Worm (Caenorhabditis elegans) whole organism, early embryonic: ENCODE measurements around the gene bus-5.
A peak's percentile ranks its signal among the peaks of the same experiment; 100 is the strongest.

ENCODE experiments used
- B0310.2 ChIP-seq: sonication (generic microtip); optimal IDR thresholded peaks from 2 replicates; lab custom pipeline; 2016; ENCODE audit warnings: mild to moderate bottlenecking, missing genetic modification characterization, missing compliant biosample characterization
- F13C5.2 ChIP-seq: sonication (generic microtip); optimal IDR thresholded peaks from 2 replicates; lab custom pipeline; 2017; ENCODE audit warnings: mild to moderate bottlenecking, missing genetic modification characterization, inconsistent platforms, missing compliant biosample characterization
- aly-1 ChIP-seq: sonication (generic microtip); optimal IDR thresholded peaks from 2 replicates; lab custom pipeline; 2016; ENCODE audit warnings: missing genetic modification characterization, missing compliant biosample characterization
- ama-1 ChIP-seq: fragments of 150-350 bp; optimal IDR thresholded peaks from 2 replicates; lab custom pipeline; 2014
- ceh-13 ChIP-seq: fragments of 200-800 bp; sonication (Bioruptor generic); optimal IDR thresholded peaks from 2 replicates; lab custom pipeline; 2018; ENCODE audit warnings: mild to moderate bottlenecking, missing genetic modification characterization, missing compliant biosample characterization
- ceh-36 ChIP-seq: sonication (generic microtip); optimal IDR thresholded peaks from 2 replicates; lab custom pipeline; 2016; ENCODE audit warnings: missing genetic modification characterization, inconsistent platforms, missing compliant biosample characterization
- ets-7 ChIP-seq: sonication (generic microtip); optimal IDR thresholded peaks from 2 replicates; lab custom pipeline; 2016; ENCODE audit warnings: missing genotype, missing genetic modification characterization, missing compliant biosample characterization
- flt-1 ChIP-seq: fragments of 200-800 bp; sonication (Bioruptor generic); IDR thresholded peaks from 2 replicates; pipeline ENCODE4 v1.3.6; 2022; ENCODE audit warnings: missing genetic modification characterization, missing compliant biosample characterization
- hmbx-1 ChIP-seq: sonication (generic microtip); optimal IDR thresholded peaks from 2 replicates; lab custom pipeline; 2016; ENCODE audit warnings: mild to moderate bottlenecking, missing genetic modification characterization, missing compliant biosample characterization
- hmg-4 ChIP-seq: fragments of 200-800 bp; sonication (Bioruptor generic); optimal IDR thresholded peaks from 2 replicates; lab custom pipeline; 2018; ENCODE audit warnings: mild to moderate bottlenecking, missing genetic modification characterization, missing compliant biosample characterization
- hnd-1 ChIP-seq: sonication (generic microtip); optimal IDR thresholded peaks from 2 replicates; lab custom pipeline; 2016; ENCODE audit warnings: missing genetic modification characterization, missing compliant biosample characterization
- pes-1 ChIP-seq: fragments of 200-800 bp; sonication (Bioruptor generic); IDR thresholded peaks from 2 replicates; pipeline ENCODE4 v1.3.6; 2022; ENCODE audit warnings: missing genetic modification reagents, missing genetic modification characterization, missing compliant biosample characterization
- scrt-1 ChIP-seq: fragments of 200-800 bp; sonication (Bioruptor generic); IDR thresholded peaks from 2 replicates; pipeline ENCODE4 v1.3.6; 2022; ENCODE audit warnings: missing genetic modification characterization, missing compliant biosample characterization
- sea-1 ChIP-seq: fragments of 200-800 bp; sonication (Bioruptor generic); conservative IDR thresholded peaks from 2 replicates; pipeline ENCODE4 v1.3.6; 2022; ENCODE audit warnings: missing genetic modification characterization, missing compliant biosample characterization
- tbx-11 ChIP-seq: fragments of 200-800 bp; sonication (Bioruptor generic); IDR thresholded peaks from 2 replicates; pipeline ENCODE4 v1.3.6; 2022; ENCODE audit warnings: missing genetic modification characterization, missing compliant biosample characterization
- tbx-37 ChIP-seq: fragments of 200-800 bp; sonication (Bioruptor generic); conservative IDR thresholded peaks from 2 replicates; pipeline ENCODE4 v1.3.6; 2022; ENCODE audit warnings: missing genetic modification reagents, missing genetic modification characterization, missing compliant biosample characterization
- tra-4 ChIP-seq: sonication (generic microtip); optimal IDR thresholded peaks from 2 replicates; lab custom pipeline; 2017; ENCODE audit warnings: missing genetic modification characterization, missing compliant biosample characterization

Gene bus-5

ce11 chrX:2120961-2121360, 8.1 kb upstream of the bus-5 start, which contains the start of gene gpa-5:
Gene gpa-5, minus strand, starts transcription at chrX:2121061.
- TF ChIP-seq ceh-13 (no peak), tbx-37 (no peak), aly-1 (no peak), ceh-36 (no peak), F13C5.2 (no peak), tra-4 (tag; lab: Kevin White, UChicago) (no peak), pes-1 (GFP tag; lab: Robert Waterston, UW) (no peak), hmg-4 (GFP tag; lab: Kevin White, UChicago) (no peak), flt-1 (no peak), tbx-11 (GFP tag; lab: Robert Waterston, UW) (no peak), sea-1 (GFP tag; lab: Robert Waterston, UW) (no peak), ets-7 (tag; lab: Kevin White, UChicago) (no peak), hnd-1 (tag; lab: Kevin White, UChicago) (no peak), ama-1 (no peak), B0310.2 (tag; lab: Kevin White, UChicago) (no peak), hmbx-1 (no peak), scrt-1 (GFP tag; lab: Robert Waterston, UW) (no peak)

- TF ChIP-seq flt-1, result no peak
- TF ChIP-seq tra-4 (tag; lab: Kevin White, UChicago), result no peak
- TF ChIP-seq ceh-36, result no peak
Observed at ce11 chrX:2118162-2118561, 5.3 kb upstream of the bus-5 start, which contains the start of gene swip-10. Gene swip-10, minus strand, starts transcription at chrX:2118262.

- TF ChIP-seq hmbx-1 (no peak), sea-1 (GFP tag; lab: Robert Waterston, UW) (no peak), tbx-11 (GFP tag; lab: Robert Waterston, UW) (no peak), hmg-4 (GFP tag; lab: Kevin White, UChicago) (no peak), ets-7 (tag; lab: Kevin White, UChicago) (no peak), F13C5.2 (no peak), ceh-13 (no peak), ceh-36 (no peak), tra-4 (tag; lab: Kevin White, UChicago) (no peak), B0310.2 (tag; lab: Kevin White, UChicago) (no peak), flt-1 (no peak), tbx-37 (no peak), scrt-1 (GFP tag; lab: Robert Waterston, UW) (no peak), aly-1 (no peak), ama-1 (no peak), pes-1 (GFP tag; lab: Robert Waterston, UW) (no peak), hnd-1 (tag; lab: Kevin White, UChicago) (no peak)
Observed at ce11 chrX:2116304-2116867, 3.5 kb upstream of the bus-5 start.

ce11 chrX:2114171-2114570, 1.3 kb upstream of the bus-5 start:
- TF ChIP-seq pes-1 (GFP tag; lab: Robert Waterston, UW) (no peak), hmg-4 (GFP tag; lab: Kevin White, UChicago) (no peak), ceh-13 (no peak), flt-1 (no peak), hnd-1 (tag; lab: Kevin White, UChicago) (no peak), tra-4 (tag; lab: Kevin White, UChicago) (no peak), ceh-36 (no peak), scrt-1 (GFP tag; lab: Robert Waterston, UW) (no peak), tbx-11 (GFP tag; lab: Robert Waterston, UW) (no peak), F13C5.2 (no peak)

DNA sequence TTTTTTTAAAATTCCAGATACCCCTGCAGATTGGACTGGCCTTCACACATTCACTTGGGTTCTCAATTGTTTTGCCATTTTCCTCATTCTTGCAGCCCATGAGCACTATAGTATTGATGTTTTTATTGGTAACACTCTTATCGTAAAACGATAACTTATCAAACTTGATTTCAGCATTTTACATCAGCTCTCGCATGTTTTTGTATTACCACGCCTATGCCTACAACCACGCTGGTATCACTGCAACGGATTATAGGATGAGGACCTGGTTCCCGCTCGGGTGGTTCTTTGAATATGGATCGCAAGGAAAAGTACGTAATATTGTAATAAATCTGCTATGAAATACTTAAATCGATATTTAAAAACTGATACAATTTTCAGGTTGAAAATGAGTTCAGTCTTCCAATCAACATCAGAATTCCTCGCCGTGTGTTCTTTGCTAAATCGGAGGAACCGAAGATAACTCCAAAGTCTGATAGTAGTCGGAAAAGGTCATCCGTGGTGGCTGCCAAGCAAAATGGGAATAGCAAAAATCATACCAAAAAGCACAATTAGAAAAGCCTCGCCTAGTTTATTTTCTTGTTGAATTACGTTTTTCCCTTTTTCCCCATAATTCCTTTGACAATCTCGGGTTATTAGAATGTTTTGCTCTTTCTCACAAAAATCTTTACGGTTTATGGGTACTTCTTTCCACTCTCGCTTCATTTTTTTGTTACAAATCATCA, 2.1 kb downstream of the bus-5 start:
- TF ChIP-seq ceh-36 (no peak), aly-1 (no peak), tbx-11 (GFP tag; lab: Robert Waterston, UW) (no peak), ets-7 (tag; lab: Kevin White, UChicago) (no peak), pes-1 (GFP tag; lab: Robert Waterston, UW) (no peak), hmg-4 (GFP tag; lab: Kevin White, UChicago) (no peak), hnd-1 (tag; lab: Kevin White, UChicago) (no peak), hmbx-1 (no peak), scrt-1 (GFP tag; lab: Robert Waterston, UW) (no peak)

DNA sequence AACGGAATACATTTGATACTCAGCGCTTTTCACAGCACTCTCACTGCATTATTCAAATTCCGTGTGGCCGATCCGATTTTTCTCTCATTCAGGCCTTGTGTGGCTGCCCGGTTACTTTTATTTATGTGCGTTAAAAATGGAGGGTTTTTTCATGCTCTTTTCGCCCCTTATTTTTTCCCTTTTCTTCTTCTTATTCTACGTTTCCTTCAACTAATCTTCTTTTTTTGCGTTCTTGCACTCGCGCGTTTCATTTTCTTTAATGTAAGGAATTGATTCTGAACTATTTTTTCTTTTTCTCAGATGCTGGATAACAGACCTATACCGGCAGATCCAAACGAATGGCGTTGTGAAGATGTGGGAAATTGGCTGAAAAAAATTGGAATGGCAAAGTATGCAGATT, 4.2 kb downstream of the bus-5 start, which contains the start of gene F53B1.2:
F53B1.2 (plus strand) TSS at position 301 of the 400 bp plus-strand sequence.
- TF ChIP-seq hmbx-1 (no peak), tra-4 (tag; lab: Kevin White, UChicago) (no peak), F13C5.2 (no peak), ceh-13 (no peak), ama-1 (no peak), flt-1 (no peak), sea-1 (GFP tag; lab: Robert Waterston, UW) (no peak)

DNA sequence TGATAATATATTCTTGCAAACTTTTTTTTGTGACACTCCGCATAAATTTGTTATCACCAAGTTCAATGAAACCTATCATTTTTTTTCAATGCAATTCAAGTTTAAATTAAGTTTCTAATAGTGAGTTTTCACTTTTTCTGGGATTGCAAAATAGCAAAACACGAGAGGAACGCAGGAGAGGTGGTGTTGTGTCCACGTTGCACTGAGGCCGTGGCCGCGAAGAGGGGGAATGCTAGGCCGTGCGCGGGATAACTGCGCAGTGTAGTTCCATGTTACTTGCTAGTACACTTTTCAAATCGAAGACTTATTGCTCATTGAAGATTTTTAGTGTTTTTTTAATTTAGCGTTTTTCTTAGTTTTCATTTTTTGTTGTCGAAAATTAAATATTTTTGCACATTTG, 4.7 kb downstream of the bus-5 start:
- no peak for TF ChIP-seq aly-1
- TF ChIP-seq tbx-37, result 0 out of 2 replicates have a peak, but pooled peaks have one; percentile 23
- TF ChIP-seq sea-1 (GFP tag; lab: Robert Waterston, UW), result 0 out of 2 replicates have a peak, but pooled peaks have one; percentile 16
- 0 out of 2 replicates have a peak, but pooled peaks have one; percentile 8 for TF ChIP-seq tbx-11 (GFP tag; lab: Robert Waterston, UW)
- TF ChIP-seq hnd-1 (tag; lab: Kevin White, UChicago), result no peak
- no peak for TF ChIP-seq pes-1 (GFP tag; lab: Robert Waterston, UW)
- no peak for TF ChIP-seq hmbx-1
- no peak for TF ChIP-seq tra-4 (tag; lab: Kevin White, UChicago)
- no peak for TF ChIP-seq flt-1

ce11 chrX:2107414-2107813, 5.5 kb downstream of the bus-5 start:
- TF ChIP-seq tra-4 (tag; lab: Kevin White, UChicago) (no peak), ceh-13 (no peak), scrt-1 (GFP tag; lab: Robert Waterston, UW) (no peak), hmg-4 (GFP tag; lab: Kevin White, UChicago) (no peak), ceh-36 (no peak), aly-1 (no peak), pes-1 (GFP tag; lab: Robert Waterston, UW) (no peak), hnd-1 (tag; lab: Kevin White, UChicago) (no peak), ama-1 (no peak), B0310.2 (tag; lab: Kevin White, UChicago) (no peak), F13C5.2 (no peak), hmbx-1 (no peak), sea-1 (GFP tag; lab: Robert Waterston, UW) (no peak), tbx-37 (no peak), tbx-11 (GFP tag; lab: Robert Waterston, UW) (no peak), flt-1 (no peak), ets-7 (tag; lab: Kevin White, UChicago) (no peak)
